Worm (Caenorhabditis elegans): ENCODE results near the gene B0035.18.
"Not testable (repeated sequence)": the region's sequence is repeated elsewhere in the genome, so short reads cannot be mapped to it uniquely, and the experiment has no call there.

The B0035.18 gene

DNA sequence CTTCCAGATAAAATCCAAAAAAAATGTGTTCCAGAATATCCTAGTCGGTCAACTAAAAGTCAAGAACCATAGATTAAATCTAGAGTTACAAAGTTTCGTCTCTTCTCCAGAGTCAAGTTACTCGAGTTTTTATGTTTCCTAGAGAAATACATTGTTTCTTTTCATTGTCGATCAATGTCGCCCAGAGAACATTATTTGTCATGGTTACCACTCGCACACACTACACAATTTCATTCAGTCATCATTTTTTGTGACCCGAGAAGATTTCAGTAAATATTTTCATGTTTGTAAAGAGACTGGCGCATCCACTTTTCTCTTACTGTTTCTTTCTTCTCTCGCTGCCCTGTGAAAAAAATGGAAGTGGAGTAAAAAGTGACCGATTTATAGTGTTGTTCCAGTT lies 3.5 kb upstream of the B0035.18 start:
- TF ChIP-seq skn-1 (tag; optimal IDR thresholded peaks at IDR 0.05) (peak; percentile 31), unc-86 (tag; optimal IDR thresholded peaks at IDR 0.05) (no peak), mdl-1 (tag; optimal IDR thresholded peaks at IDR 0.05) (no peak), unc-30 (tag; optimal IDR thresholded peaks at IDR 0.05) (no peak), egl-13 (tag; optimal IDR thresholded peaks at IDR 0.05) (no peak), pax-3 (tag; optimal IDR thresholded peaks at IDR 0.05) (no peak), nhr-237 (tag; optimal IDR thresholded peaks at IDR 0.05) (no peak), elt-3 (tag; optimal IDR thresholded peaks at IDR 0.05) (no peak), nhr-77 (tag; optimal IDR thresholded peaks at IDR 0.05) (no peak), ceh-82 (tag; optimal IDR thresholded peaks at IDR 0.05) (no peak), nhr-85 (tag) (peak; percentile 53), nhr-84 (tag; optimal IDR thresholded peaks at IDR 0.05) (no peak)

DNA sequence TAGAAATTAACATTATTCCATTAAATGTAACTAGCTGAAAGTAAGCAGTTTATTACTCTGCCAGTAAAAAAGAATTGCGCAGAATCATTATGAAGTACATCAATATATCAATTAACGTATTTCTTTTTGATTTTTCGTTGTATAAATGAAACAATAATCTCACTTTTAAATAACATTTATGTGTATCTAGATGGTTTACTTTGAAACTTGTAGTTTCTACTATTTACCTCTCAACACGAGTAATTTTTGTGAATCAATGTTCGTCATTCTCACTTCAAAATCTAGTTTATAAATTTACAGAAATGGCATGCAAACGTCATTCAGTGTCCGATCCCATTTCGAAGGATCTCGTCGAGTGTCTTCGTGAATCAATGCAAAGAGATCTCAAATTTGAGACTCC lies 3.0 kb upstream of the B0035.18 start, which contains the start of gene gspd-1:
Gene gspd-1 (plus strand): TSS at position 301 of the 400 bp plus-strand sequence.
- no peak for TF ChIP-seq rnt-1 (tag; optimal IDR thresholded peaks at IDR 0.05)
- no peak for TF ChIP-seq nhr-12 (tag; optimal IDR thresholded peaks at IDR 0.05)
- no peak for TF ChIP-seq elt-2 (tag; optimal IDR thresholded peaks at IDR 0.05)

DNA sequence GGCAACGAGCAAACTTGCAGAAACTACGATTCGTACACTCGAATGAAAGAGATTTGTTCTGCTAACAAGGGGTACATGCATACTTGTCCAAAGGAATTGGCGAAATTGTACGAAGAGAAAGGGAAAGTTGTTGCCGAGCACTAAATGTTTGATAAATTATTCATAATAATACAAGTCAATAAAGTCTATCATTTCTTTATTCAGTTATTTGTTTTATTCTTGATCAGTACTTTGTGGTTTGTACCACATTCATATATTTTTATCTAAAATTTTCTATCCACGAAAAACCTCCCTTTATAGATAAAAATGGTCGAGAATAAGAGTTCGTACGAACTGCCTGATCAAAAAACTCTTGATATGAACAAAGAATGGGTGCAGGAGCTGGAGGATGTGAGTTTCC lies 388 bp downstream of the B0035.18 start, which contains the start of gene edg-1:
Gene edg-1 (plus strand): TSS at position 301 of the 400 bp plus-strand sequence.
- no peak for TF ChIP-seq swsn-7 (tag; optimal IDR thresholded peaks at IDR 0.05)
- TF ChIP-seq isw-1 (GFP tag; IDR thresholded peaks at IDR 0.05) = no peak
- TF ChIP-seq sptf-1 (tag; optimal IDR thresholded peaks at IDR 0.05) = no peak
- no peak for TF ChIP-seq ceh-82 (tag; optimal IDR thresholded peaks at IDR 0.05)
- TF ChIP-seq nhr-19 (GFP tag; conservative IDR thresholded peaks at IDR 0.05) = no peak
- no peak for TF ChIP-seq jun-1 (tag; optimal IDR thresholded peaks at IDR 0.05)
- TF ChIP-seq skn-1 (tag; optimal IDR thresholded peaks at IDR 0.05) = no peak
- no peak for TF ChIP-seq nhr-76 (tag; optimal IDR thresholded peaks at IDR 0.05)
- no peak for TF ChIP-seq ztf-11 (tag; optimal IDR thresholded peaks at IDR 0.05)
- TF ChIP-seq rnt-1 (tag; optimal IDR thresholded peaks at IDR 0.05) = no peak
- TF ChIP-seq unc-86 (tag; optimal IDR thresholded peaks at IDR 0.05) = no peak

DNA sequence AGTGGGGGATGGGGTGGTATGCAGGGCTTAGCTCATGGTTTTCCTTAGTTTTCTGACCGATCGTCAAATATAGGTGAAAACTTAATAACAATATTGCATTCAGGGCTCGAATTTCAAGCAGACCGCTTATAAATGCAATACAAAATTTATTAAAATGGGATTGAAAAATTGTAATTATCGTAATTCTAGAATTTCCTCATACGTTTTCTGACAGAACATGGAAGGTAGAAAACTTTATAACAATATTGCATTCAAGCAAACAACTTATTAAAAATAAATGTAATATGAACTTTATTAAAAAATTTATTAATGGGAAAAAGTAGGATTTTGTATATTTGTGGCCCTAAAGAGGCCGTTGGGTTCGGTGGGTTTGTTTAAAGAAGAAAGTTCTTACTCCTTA lies 3.6 kb downstream of the B0035.18 start:
- TF ChIP-seq pqm-1 (tag; optimal IDR thresholded peaks at IDR 0.05) (no peak), pax-3 (tag; optimal IDR thresholded peaks at IDR 0.05) (no peak), ets-5 (GFP tag; IDR thresholded peaks at IDR 0.05) (no peak), irx-1 (tag; optimal IDR thresholded peaks at IDR 0.05) (no peak), blmp-1 (tag; optimal IDR thresholded peaks at IDR 0.05) (no peak), snu-23 (GFP tag; optimal IDR thresholded peaks at IDR 0.05) (no peak), mab-9 (GFP tag; IDR thresholded peaks at IDR 0.05) (no peak), C04F5.9 (tag; optimal IDR thresholded peaks at IDR 0.05) (no peak), nhr-47 (tag; optimal IDR thresholded peaks at IDR 0.05) (no peak), elt-2 (tag; optimal IDR thresholded peaks at IDR 0.05) (no peak), lin-14 (GFP tag; optimal IDR thresholded peaks at IDR 0.05) (no peak), ceh-82 (tag; optimal IDR thresholded peaks at IDR 0.05) (no peak), lin-39 (tag; optimal IDR thresholded peaks at IDR 0.05) (no peak), lsy-2 (tag; optimal IDR thresholded peaks at IDR 0.05) (no peak), efl-1 (optimal IDR thresholded peaks at IDR 0.05) (no peak), efl-1 (GFP tag; optimal IDR thresholded peaks at IDR 0.05 in 1 of 2) (no peak), C34B4.2 (tag; optimal IDR thresholded peaks at IDR 0.05) (no peak), grh-1 (GFP tag; IDR thresholded peaks at IDR 0.05) (no peak)

DNA sequence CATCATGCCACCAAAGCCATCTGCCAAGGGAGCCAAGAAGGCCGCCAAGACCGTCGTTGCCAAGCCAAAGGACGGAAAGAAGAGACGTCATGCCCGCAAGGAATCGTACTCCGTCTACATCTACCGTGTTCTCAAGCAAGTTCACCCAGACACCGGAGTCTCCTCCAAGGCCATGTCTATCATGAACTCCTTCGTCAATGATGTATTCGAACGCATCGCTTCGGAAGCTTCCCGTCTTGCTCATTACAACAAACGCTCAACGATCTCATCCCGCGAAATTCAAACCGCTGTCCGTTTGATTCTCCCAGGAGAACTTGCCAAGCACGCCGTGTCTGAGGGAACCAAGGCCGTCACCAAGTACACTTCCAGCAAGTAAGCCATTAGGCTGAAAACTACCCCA lies 4.6 kb downstream of the B0035.18 start, which contains the start of gene his-48:
Gene his-48 (plus strand): TSS at position 5 of the 400 bp plus-strand sequence.
- TF ChIP-seq lin-35 (GFP tag; optimal IDR thresholded peaks at IDR 0.05); lin-14 (GFP tag; optimal IDR thresholded peaks at IDR 0.05); nhr-76 (tag; optimal IDR thresholded peaks at IDR 0.05): not testable (repeated sequence)
